Fruit fly (Drosophila melanogaster) Kc167 (cell line): ENCODE results near the gene CG33271.

Source experiments
- Sin3A ChIP-seq: fragments of >200 bp; optimal IDR thresholded peaks from 2 replicates; lab custom pipeline; 2018; ENCODE audit warnings: missing external identifiers
- h ChIP-seq: fragments of >200 bp; optimal IDR thresholded peaks from 3 replicates; lab custom pipeline; 2018; ENCODE audit warnings: missing external identifiers
- insv ChIP-seq: fragments of >200 bp; optimal IDR thresholded peaks from 3 replicates; lab custom pipeline; 2018; ENCODE audit warnings: missing external identifiers
- psq ChIP-seq: fragments of >200 bp; optimal IDR thresholded peaks from 2 replicates; lab custom pipeline; 2017; ENCODE audit warnings: missing external identifiers

DNA sequence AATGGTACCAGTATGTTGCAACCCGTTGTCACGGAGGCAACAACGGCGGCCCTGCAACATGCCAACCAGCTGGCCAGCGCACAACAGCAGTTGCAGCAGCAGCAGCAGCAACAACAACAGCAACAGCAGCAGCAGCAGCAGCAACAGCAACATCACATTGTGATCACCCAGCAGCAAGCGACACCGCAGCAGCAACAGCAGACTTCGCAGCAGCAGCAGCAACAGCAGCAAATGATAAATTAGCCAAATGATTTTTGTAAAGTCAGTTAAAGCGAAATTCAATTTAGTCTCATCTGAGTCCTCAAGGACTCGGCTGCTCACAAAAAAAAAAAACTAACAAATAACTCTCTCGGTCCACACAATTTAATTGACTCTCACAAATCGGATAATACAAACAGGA, 26.9 kb upstream of the CG33271 start:
- TF ChIP-seq h (no peak), Sin3A (lab: Kevin White, UChicago) (no peak), psq (no peak), insv (lab: Kevin White, UChicago) (no peak)
